Worm (Caenorhabditis elegans) whole organism, L1 larva: ENCODE results near the gene T03G11.10.

Experiments used
- alr-1 ChIP-seq: fragments of 200-800 bp; sonication (Bioruptor generic); optimal IDR thresholded peaks from 2 replicates; lab custom pipeline; 2018; ENCODE audit warnings: borderline replicate concordance, mild to moderate bottlenecking, missing genetic modification characterization, missing compliant biosample characterization
- ama-1 ChIP-seq: fragments of 150-350 bp; optimal IDR thresholded peaks from 2 replicates; lab custom pipeline; 2014
- dsc-1 ChIP-seq: sonication (generic microtip); optimal IDR thresholded peaks from 2 replicates; lab custom pipeline; 2016; ENCODE audit warnings: mild to moderate bottlenecking, missing genetic modification characterization, missing compliant biosample characterization
- efl-1 ChIP-seq, 4 experiments: fragments of 150-350 bp; optimal IDR thresholded peaks in 3 of 4; peaks in 1 of 4; 1 replicate in 1 of 4; 2 replicates in 3 of 4; lab custom pipeline; 2014; ENCODE audit warnings: missing biosample characterization in 2 of 4, missing genetic modification characterization in 2 of 4, missing genetic modification reagents in 2 of 4
- elt-2 ChIP-seq: sonication (generic microtip); optimal IDR thresholded peaks from 2 replicates; lab custom pipeline; 2016; ENCODE audit warnings: missing genetic modification characterization, mild to moderate bottlenecking, inconsistent platforms, missing compliant biosample characterization, missing genetic modification reagents
- fkh-4 ChIP-seq: sonication (generic microtip); optimal IDR thresholded peaks from 2 replicates; lab custom pipeline; 2016; ENCODE audit warnings: missing compliant biosample characterization, missing genetic modification characterization, borderline replicate concordance
- fkh-8 ChIP-seq: sonication (generic microtip); optimal IDR thresholded peaks from 2 replicates; lab custom pipeline; 2016; ENCODE audit warnings: mild to moderate bottlenecking, missing genetic modification characterization, missing compliant biosample characterization
- hpl-2 ChIP-seq: fragments of 150-350 bp; optimal IDR thresholded peaks from 2 replicates; lab custom pipeline; 2014; ENCODE audit warnings: missing biosample characterization, missing genetic modification reagents, missing genetic modification characterization
- irx-1 ChIP-seq: sonication (generic microtip); optimal IDR thresholded peaks from 2 replicates; lab custom pipeline; 2016; ENCODE audit warnings: missing genetic modification characterization, missing compliant biosample characterization
- isw-1 ChIP-seq: fragments of 200-800 bp; sonication (Bioruptor generic); IDR thresholded peaks from 2 replicates; pipeline ENCODE4 v1.3.6; 2022; ENCODE audit warnings: missing genetic modification characterization, missing compliant biosample characterization
- lin-14 ChIP-seq: fragments of 200-800 bp; sonication (Bioruptor generic); optimal IDR thresholded peaks from 2 replicates; lab custom pipeline; 2018; ENCODE audit warnings: mild to moderate bottlenecking, missing genetic modification characterization, moderate library complexity, missing compliant biosample characterization
- lin-15B ChIP-seq: fragments of 150-350 bp; sonication (generic microtip); optimal IDR thresholded peaks from 3 replicates; lab custom pipeline; 2014; ENCODE audit warnings: missing biosample characterization, missing genetic modification characterization
- lin-35 ChIP-seq, 2 experiments: fragments of 150-350 bp; optimal IDR thresholded peaks; 2 replicates each; lab custom pipeline; 2014; ENCODE audit warnings: missing biosample characterization in 2 of 2, missing genetic modification characterization in 2 of 2, missing genetic modification reagents in 2 of 2
- mdl-1 ChIP-seq, 2 experiments: fragments of 150-350 bp; optimal IDR thresholded peaks; 2 replicates each; lab custom pipeline; 2014 to 2017; ENCODE audit warnings: missing biosample characterization in 2 of 2, missing genetic modification characterization in 2 of 2, inconsistent platforms in 1 of 2
- nhr-19 ChIP-seq: fragments of 200-800 bp; sonication (Bioruptor generic); conservative IDR thresholded peaks from 2 replicates; pipeline ENCODE4 v1.3.6; 2022; ENCODE audit warnings: missing genetic modification characterization, missing compliant biosample characterization
- nhr-20 ChIP-seq: sonication (generic microtip); optimal IDR thresholded peaks from 2 replicates; lab custom pipeline; 2016; ENCODE audit warnings: mild to moderate bottlenecking, missing genetic modification characterization, missing compliant biosample characterization
- nhr-47 ChIP-seq: sonication (generic microtip); optimal IDR thresholded peaks from 2 replicates; lab custom pipeline; 2016; ENCODE audit warnings: mild to moderate bottlenecking, missing genetic modification characterization, moderate library complexity, missing compliant biosample characterization
- nhr-71 ChIP-seq: sonication (generic microtip); optimal IDR thresholded peaks from 2 replicates; lab custom pipeline; 2016; ENCODE audit warnings: mild to moderate bottlenecking, missing genetic modification characterization, moderate library complexity, missing compliant biosample characterization
- nhr-76 ChIP-seq: sonication (generic microtip); optimal IDR thresholded peaks from 2 replicates; lab custom pipeline; 2017; ENCODE audit warnings: missing biosample characterization, missing genetic modification characterization
- nhr-84 ChIP-seq: sonication (generic microtip); optimal IDR thresholded peaks from 2 replicates; lab custom pipeline; 2017; ENCODE audit warnings: missing biosample characterization, missing genetic modification characterization
- nhr-90 ChIP-seq: sonication (generic microtip); optimal IDR thresholded peaks from 2 replicates; lab custom pipeline; 2016; ENCODE audit warnings: mild to moderate bottlenecking, missing genetic modification characterization, missing compliant biosample characterization; ENCODE audit not compliant: poor library complexity
- pag-3 ChIP-seq: sonication (generic microtip); optimal IDR thresholded peaks from 2 replicates; lab custom pipeline; 2017; ENCODE audit warnings: missing genetic modification characterization, mild to moderate bottlenecking, missing compliant biosample characterization, antibody characterized with exemption, borderline replicate concordance; ENCODE audit not compliant: insufficient read depth
- pqm-1 ChIP-seq: sonication (generic microtip); optimal IDR thresholded peaks from 3 replicates; lab custom pipeline; 2017; ENCODE audit warnings: missing biosample characterization, missing genetic modification characterization
- rnt-1 ChIP-seq: sonication (generic microtip); optimal IDR thresholded peaks from 2 replicates; lab custom pipeline; 2016; ENCODE audit warnings: mild to moderate bottlenecking, missing genetic modification characterization, moderate library complexity, missing compliant biosample characterization
- tlp-1 ChIP-seq: fragments of 150-350 bp; optimal IDR thresholded peaks from 2 replicates; lab custom pipeline; 2014; ENCODE audit warnings: missing biosample characterization, missing genetic modification characterization
- unc-98 ChIP-seq: fragments of 200-800 bp; sonication (Bioruptor generic); IDR thresholded peaks from 2 replicates; pipeline ENCODE4 v1.3.6; 2022; ENCODE audit warnings: missing genetic modification characterization, missing compliant biosample characterization
- vab-15 ChIP-seq: sonication (generic microtip); optimal IDR thresholded peaks from 2 replicates; lab custom pipeline; 2017; ENCODE audit warnings: missing genotype, mild to moderate bottlenecking, missing genetic modification characterization, missing compliant biosample characterization
- zag-1 ChIP-seq: fragments of 150-350 bp; optimal IDR thresholded peaks from 2 replicates; lab custom pipeline; 2014; ENCODE audit warnings: missing biosample characterization, missing genetic modification characterization

Gene T03G11.10

DNA sequence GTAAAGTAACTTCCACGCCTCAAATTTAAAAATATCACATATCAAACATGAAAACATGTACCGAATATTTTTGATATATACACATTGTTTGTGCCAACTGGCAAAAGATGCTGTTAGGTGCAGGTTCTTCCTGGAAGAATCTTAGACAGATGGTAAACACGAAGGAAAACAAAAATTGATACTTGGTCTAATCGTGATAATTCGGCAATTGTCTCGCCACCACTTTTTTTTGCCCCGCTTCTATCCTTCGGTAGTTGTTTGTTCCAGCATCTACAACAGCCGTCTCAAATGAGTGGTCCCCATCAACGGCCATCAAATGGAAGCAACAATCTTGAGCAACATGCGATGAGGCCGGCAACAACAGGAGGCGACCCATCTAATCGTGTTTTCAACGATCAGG lies 26.5 kb upstream of the T03G11.10 start:
- TF ChIP-seq lin-14: peak; percentile 43
- TF ChIP-seq nhr-71 (tag; lab: Kevin White, UChicago): peak; percentile 28
- no peak for TF ChIP-seq isw-1
- TF ChIP-seq rnt-1 (tag; lab: Kevin White, UChicago): peak; percentile 22
- TF ChIP-seq elt-2 (tag; lab: Kevin White, UChicago): no peak
- TF ChIP-seq tlp-1 (tag; lab: Kevin White, UChicago): no peak
- TF ChIP-seq nhr-19 (GFP tag; lab: Robert Waterston, UW): 0 out of 2 replicates have a peak, but pooled peaks have one; percentile 7

DNA sequence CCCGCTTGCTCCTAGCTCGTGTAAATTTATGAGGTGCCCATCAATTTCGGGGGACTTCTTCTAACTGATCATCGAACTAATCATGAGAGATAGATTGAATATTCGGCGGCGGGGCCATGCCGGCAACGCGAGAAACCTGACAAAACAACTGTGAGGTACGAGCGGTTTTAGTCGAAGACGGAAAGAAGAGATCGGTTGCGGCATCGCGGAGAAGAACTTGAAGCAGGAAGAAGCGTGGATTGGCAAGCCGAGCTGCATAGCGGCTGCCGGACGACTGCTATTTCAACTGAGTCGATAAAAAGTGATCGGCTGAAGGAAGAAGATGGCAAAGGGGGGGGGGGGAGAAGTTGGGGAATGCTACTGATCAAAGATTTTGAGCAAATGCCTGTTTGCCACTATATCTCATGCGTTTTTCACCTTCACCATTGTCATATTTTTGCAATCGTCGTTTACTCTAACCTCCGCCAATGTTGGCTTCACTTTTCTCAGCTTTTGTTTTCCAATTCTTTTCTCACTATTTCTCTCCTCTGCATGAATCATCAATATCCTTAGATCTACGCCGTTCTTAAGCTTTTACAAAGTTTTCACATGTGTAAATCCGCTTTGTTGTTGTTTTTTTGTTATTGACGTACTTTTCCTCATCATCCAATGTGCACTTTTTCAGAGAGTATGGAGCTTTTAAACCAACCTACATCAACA lies 24.6 kb upstream of the T03G11.10 start, which contains the start of gene pqn-62:
Gene pqn-62 (plus strand): TSS at position 649 of the 699 bp plus-strand sequence.
- TF ChIP-seq lin-35 (GFP tag; optimal IDR thresholded peaks at IDR 0.05; lab: Kevin White, UChicago) (no peak), fkh-8 (tag; lab: Kevin White, UChicago) (no peak), pag-3 (tag; lab: Kevin White, UChicago) (peak; percentile 65), vab-15 (no peak), nhr-71 (tag; lab: Kevin White, UChicago) (peak; percentile 43), lin-14 (peak; percentile 59), lin-15B (tag; lab: Kevin White, UChicago) (no peak)

DNA sequence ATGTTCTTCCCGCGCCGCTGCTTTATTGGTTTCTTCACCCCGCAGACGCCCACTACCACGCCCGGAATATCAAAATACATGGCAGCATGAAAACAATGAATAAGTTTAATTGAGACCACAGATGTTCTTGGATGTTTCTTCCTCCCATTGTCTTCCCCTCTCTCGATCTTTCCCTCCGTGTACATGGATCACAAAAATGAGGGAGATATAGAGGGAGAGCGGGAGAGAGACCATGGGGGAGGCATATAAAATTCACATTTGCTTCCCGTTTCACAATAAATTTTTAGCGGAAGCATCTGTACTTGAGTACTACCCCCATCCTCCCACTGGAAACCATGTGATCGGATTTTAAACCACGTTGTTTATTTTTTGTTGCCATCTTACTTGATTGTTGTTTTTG lies 22.4 kb upstream of the T03G11.10 start:
- TF ChIP-seq zag-1 (no peak), efl-1 (optimal IDR thresholded peaks at IDR 0.05; lab: Kevin White, UChicago) (no peak), efl-1 (GFP tag; optimal IDR thresholded peaks at IDR 0.05 in 1 of 2; lab: Kevin White, UChicago) (peak in 1 of 2 experiments; percentile 18), fkh-4 (tag; lab: Kevin White, UChicago) (peak; percentile 64), dsc-1 (tag; lab: Kevin White, UChicago) (peak; percentile 94), lin-14 (peak; percentile 18), pqm-1 (no peak), lin-35 (GFP tag; optimal IDR thresholded peaks at IDR 0.05; lab: Kevin White, UChicago) (no peak), ama-1 (lab: Kevin White, UChicago) (no peak)

DNA sequence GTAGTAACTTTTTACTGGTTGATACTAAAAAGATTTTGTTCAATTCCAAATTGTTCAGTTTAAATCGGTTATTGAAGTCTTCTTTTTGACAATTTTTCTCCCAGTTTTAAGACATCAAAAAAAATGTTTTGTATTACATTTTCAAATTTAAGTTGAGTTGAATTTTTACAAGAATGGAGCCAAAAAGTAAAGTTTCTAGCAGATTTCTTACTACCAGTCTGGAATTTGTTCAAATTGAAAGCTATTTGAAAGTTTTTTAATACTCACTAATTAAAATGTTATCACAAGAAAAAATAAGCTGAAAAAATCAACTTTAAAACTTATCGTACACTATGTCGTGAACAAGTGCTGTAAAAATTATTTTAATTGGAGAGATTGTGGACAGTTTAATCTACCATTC lies 19.1 kb upstream of the T03G11.10 start:
- TF ChIP-seq nhr-84 (no peak), unc-98 (GFP tag; lab: Robert Waterston, UW) (no peak), nhr-90 (tag; lab: Kevin White, UChicago) (no peak), alr-1 (tag; lab: Kevin White, UChicago) (no peak)

DNA sequence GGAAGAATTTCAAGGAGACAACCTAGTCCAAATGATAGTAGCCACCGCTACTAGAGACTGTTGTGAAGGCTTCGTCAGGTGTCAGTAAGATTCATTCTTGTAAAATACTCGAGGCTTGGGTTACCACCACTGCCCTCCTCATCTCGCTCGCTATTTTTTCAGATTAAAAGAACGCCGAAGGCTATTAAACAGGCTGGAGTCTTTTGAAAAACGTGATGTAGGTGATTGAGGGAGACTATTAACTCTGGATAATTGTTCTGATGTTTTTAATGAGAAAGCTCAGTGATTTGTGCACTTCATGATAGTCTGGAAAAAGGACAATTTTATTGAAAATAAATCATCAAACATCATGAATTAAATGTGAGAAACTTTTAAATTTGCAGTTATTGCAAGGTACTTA lies 18.0 kb upstream of the T03G11.10 start, which contains the start of gene zig-6:
Gene zig-6 (minus strand): TSS at position 101 of the 400 bp plus-strand sequence.
- TF ChIP-seq irx-1 (no peak), nhr-76 (no peak), rnt-1 (tag; lab: Kevin White, UChicago) (peak; percentile 39), nhr-20 (tag; lab: Kevin White, UChicago) (no peak), mdl-1 (tag; optimal IDR thresholded peaks at IDR 0.05; lab: Kevin White, UChicago) (no peak)

DNA sequence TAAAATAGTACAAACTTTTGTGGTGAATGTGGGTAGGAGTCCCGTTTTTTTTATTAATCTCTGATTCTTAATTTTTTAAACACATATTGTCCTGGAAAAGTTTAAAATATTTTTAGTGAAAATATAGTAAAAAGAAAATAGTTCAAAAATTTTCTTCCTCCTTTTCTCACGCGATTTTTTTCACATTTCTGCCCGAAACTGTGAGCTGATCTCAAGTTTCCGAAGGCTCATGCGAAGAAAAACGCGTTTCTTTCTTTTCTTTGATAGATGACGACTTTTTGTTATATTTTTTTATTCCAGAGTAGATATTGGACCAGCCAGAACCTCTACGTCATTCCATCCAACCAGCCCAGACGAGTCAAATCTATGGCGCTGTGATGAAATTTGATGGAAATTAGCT lies 12.9 kb upstream of the T03G11.10 start, which contains the start of gene T03G11.9:
Gene T03G11.9 (plus strand): TSS at position 301 of the 400 bp plus-strand sequence.
- TF ChIP-seq nhr-47 (tag; lab: Kevin White, UChicago) (no peak), fkh-4 (tag; lab: Kevin White, UChicago) (no peak), hpl-2 (GFP tag; lab: Kevin White, UChicago) (no peak), lin-15B (tag; lab: Kevin White, UChicago) (no peak), pag-3 (tag; lab: Kevin White, UChicago) (no peak), nhr-71 (tag; lab: Kevin White, UChicago) (no peak), ama-1 (lab: Kevin White, UChicago) (no peak)
